Fruit fly (Drosophila melanogaster): ENCODE results near the gene vito.
A peak's percentile ranks its signal among the peaks of the same experiment; 100 is the strongest.

The vito gene

dm6 chr3L:5808540-5809200 lies 31.5 kb upstream of the vito start:
- TF ChIP-seq CG7045 (GFP tag; optimal IDR thresholded peaks at IDR 0.05) (no peak), cnc (optimal IDR thresholded peaks at IDR 0.05) (no peak), CG1620 (GFP tag; optimal IDR thresholded peaks at IDR 0.05) (no peak), CG14711 (tag; optimal IDR thresholded peaks at IDR 0.05) (no peak), bab1 (GFP tag; optimal IDR thresholded peaks at IDR 0.05) (no peak), Crg-1 (GFP tag; optimal IDR thresholded peaks at IDR 0.05) (no peak), CG11617 (GFP tag; optimal IDR thresholded peaks at IDR 0.05) (no peak), Hr96 (GFP tag; optimal IDR thresholded peaks at IDR 0.05) (no peak), CG12768 (GFP tag; optimal IDR thresholded peaks at IDR 0.05) (no peak), cic (GFP tag; optimal IDR thresholded peaks at IDR 0.05) (no peak), pad (GFP tag; optimal IDR thresholded peaks at IDR 0.05) (no peak)

dm6 chr3L:5808101-5808433 lies 30.9 kb upstream of the vito start:
- TF ChIP-seq Crg-1 (GFP tag; optimal IDR thresholded peaks at IDR 0.05), result no peak
- no peak for TF ChIP-seq CG7045 (GFP tag; optimal IDR thresholded peaks at IDR 0.05)
- TF ChIP-seq CG12768 (GFP tag; optimal IDR thresholded peaks at IDR 0.05), result no peak
- no peak for TF ChIP-seq CG33017 (tag; optimal IDR thresholded peaks at IDR 0.05)
- TF ChIP-seq CG11617 (GFP tag; optimal IDR thresholded peaks at IDR 0.05), result no peak
- TF ChIP-seq CG14711 (tag; optimal IDR thresholded peaks at IDR 0.05), result no peak
- no peak for TF ChIP-seq Mnt (GFP tag; optimal IDR thresholded peaks at IDR 0.05)
- TF ChIP-seq CG1620 (GFP tag; optimal IDR thresholded peaks at IDR 0.05), result no peak
- TF ChIP-seq kay (GFP tag; ENCODE audit: borderline replicate concordance), result no peak

dm6 chr3L:5807370-5808100 lies 30.4 kb upstream of the vito start:
- TF ChIP-seq CG7101 (tag; optimal IDR thresholded peaks at IDR 0.05) (peak; percentile 64), Mnt (GFP tag; optimal IDR thresholded peaks at IDR 0.05) (peak; percentile 93), CG12768 (GFP tag; optimal IDR thresholded peaks at IDR 0.05) (peak; percentile 88), cic (GFP tag; optimal IDR thresholded peaks at IDR 0.05) (peak; percentile 98), CG14711 (tag; optimal IDR thresholded peaks at IDR 0.05) (peak; percentile 24), pad (GFP tag; optimal IDR thresholded peaks at IDR 0.05) (peak; percentile 57), cnc (optimal IDR thresholded peaks at IDR 0.05) (no peak), Hr96 (GFP tag; optimal IDR thresholded peaks at IDR 0.05) (no peak), Clk (GFP tag; optimal IDR thresholded peaks at IDR 0.05) (peak; percentile 69), kay (GFP tag; ENCODE audit: borderline replicate concordance) (no peak), tj (GFP tag; optimal IDR thresholded peaks at IDR 0.05) (no peak), bab1 (GFP tag; optimal IDR thresholded peaks at IDR 0.05) (no peak), CG33017 (tag; optimal IDR thresholded peaks at IDR 0.05) (peak; percentile 14), toe (GFP tag; optimal IDR thresholded peaks at IDR 0.05) (peak; percentile 31), CG7045 (GFP tag; optimal IDR thresholded peaks at IDR 0.05) (peak; percentile 70), CG11617 (GFP tag; optimal IDR thresholded peaks at IDR 0.05) (peak; percentile 53), ovo (GFP tag; optimal IDR thresholded peaks at IDR 0.05) (peak; percentile 75), CG1620 (GFP tag; optimal IDR thresholded peaks at IDR 0.05) (peak; percentile 67), Crg-1 (GFP tag; optimal IDR thresholded peaks at IDR 0.05) (peak; percentile 64), CG5204 (GFP tag; optimal IDR thresholded peaks at IDR 0.05) (no peak)

dm6 chr3L:5802733-5803132 lies 25.6 kb upstream of the vito start, which contains the start of gene CG42272:
Gene CG42272 (plus strand): TSS chr3L:5803033.
- TF ChIP-seq CG5204 (GFP tag; optimal IDR thresholded peaks at IDR 0.05), result no peak
- TF ChIP-seq Mnt (GFP tag; optimal IDR thresholded peaks at IDR 0.05), result no peak
- no peak for TF ChIP-seq cnc (optimal IDR thresholded peaks at IDR 0.05)
- no peak for TF ChIP-seq CG11617 (GFP tag; optimal IDR thresholded peaks at IDR 0.05)
- TF ChIP-seq CG7045 (GFP tag; optimal IDR thresholded peaks at IDR 0.05), result no peak
- no peak for TF ChIP-seq CG12768 (GFP tag; optimal IDR thresholded peaks at IDR 0.05)
- TF ChIP-seq tj (GFP tag; optimal IDR thresholded peaks at IDR 0.05), result no peak
- no peak for TF ChIP-seq ovo (GFP tag; optimal IDR thresholded peaks at IDR 0.05)
- no peak for TF ChIP-seq cic (GFP tag; optimal IDR thresholded peaks at IDR 0.05)
- no peak for TF ChIP-seq CG33017 (tag; optimal IDR thresholded peaks at IDR 0.05)
- no peak for TF ChIP-seq bab1 (GFP tag; optimal IDR thresholded peaks at IDR 0.05)
- no peak for TF ChIP-seq Crg-1 (GFP tag; optimal IDR thresholded peaks at IDR 0.05)
- TF ChIP-seq CG14711 (tag; optimal IDR thresholded peaks at IDR 0.05), result no peak

- TF ChIP-seq CG7045 (GFP tag; optimal IDR thresholded peaks at IDR 0.05), result no peak
- TF ChIP-seq CG7101 (tag; optimal IDR thresholded peaks at IDR 0.05), result no peak
- no peak for TF ChIP-seq CG5204 (GFP tag; optimal IDR thresholded peaks at IDR 0.05)
- no peak for TF ChIP-seq CG11617 (GFP tag; optimal IDR thresholded peaks at IDR 0.05)
- TF ChIP-seq Mnt (GFP tag; optimal IDR thresholded peaks at IDR 0.05), result no peak
- no peak for TF ChIP-seq Clk (GFP tag; optimal IDR thresholded peaks at IDR 0.05)
- no peak for TF ChIP-seq CG33017 (tag; optimal IDR thresholded peaks at IDR 0.05)
- no peak for TF ChIP-seq cnc (optimal IDR thresholded peaks at IDR 0.05)
- TF ChIP-seq Crg-1 (GFP tag; optimal IDR thresholded peaks at IDR 0.05), result no peak
- no peak for TF ChIP-seq CG1620 (GFP tag; optimal IDR thresholded peaks at IDR 0.05)
- no peak for TF ChIP-seq Hr96 (GFP tag; optimal IDR thresholded peaks at IDR 0.05)
- TF ChIP-seq tj (GFP tag; optimal IDR thresholded peaks at IDR 0.05), result no peak
- TF ChIP-seq ovo (GFP tag; optimal IDR thresholded peaks at IDR 0.05), result no peak
These were observed 25.0 kb upstream of the vito start for dm6 chr3L:5802063-5802531.

- no peak for TF ChIP-seq CG14711 (tag; optimal IDR thresholded peaks at IDR 0.05)
- no peak for TF ChIP-seq CG12768 (GFP tag; optimal IDR thresholded peaks at IDR 0.05)
- TF ChIP-seq CG5204 (GFP tag; optimal IDR thresholded peaks at IDR 0.05), result no peak
- no peak for TF ChIP-seq Crg-1 (GFP tag; optimal IDR thresholded peaks at IDR 0.05)
- no peak for TF ChIP-seq Mnt (GFP tag; optimal IDR thresholded peaks at IDR 0.05)
- TF ChIP-seq CG11617 (GFP tag; optimal IDR thresholded peaks at IDR 0.05), result no peak
- TF ChIP-seq CG7101 (tag; optimal IDR thresholded peaks at IDR 0.05), result no peak
- TF ChIP-seq toe (GFP tag; optimal IDR thresholded peaks at IDR 0.05), result no peak
- TF ChIP-seq CG1620 (GFP tag; optimal IDR thresholded peaks at IDR 0.05), result no peak
- no peak for TF ChIP-seq cnc (optimal IDR thresholded peaks at IDR 0.05)
- TF ChIP-seq tj (GFP tag; optimal IDR thresholded peaks at IDR 0.05), result no peak
- no peak for TF ChIP-seq CG33017 (tag; optimal IDR thresholded peaks at IDR 0.05)
- no peak for TF ChIP-seq Hr96 (GFP tag; optimal IDR thresholded peaks at IDR 0.05)
- TF ChIP-seq ovo (GFP tag; optimal IDR thresholded peaks at IDR 0.05), result no peak
- TF ChIP-seq pad (GFP tag; optimal IDR thresholded peaks at IDR 0.05), result no peak
- TF ChIP-seq bab1 (GFP tag; optimal IDR thresholded peaks at IDR 0.05), result no peak
- no peak for TF ChIP-seq kay (GFP tag; ENCODE audit: borderline replicate concordance)
- TF ChIP-seq CG7045 (GFP tag; optimal IDR thresholded peaks at IDR 0.05), result no peak
These were observed 20.1 kb upstream of the vito start for dm6 chr3L:5797274-5797673.
